Fruit fly (Drosophila melanogaster) whole organism, embryonic: ENCODE measurements around the gene CG10286.

Source experiments
- ATbp ChIP-seq: fragments of 200-800 bp; sonication (Bioruptor generic); optimal IDR thresholded peaks from 2 replicates; lab custom pipeline; 2017; ENCODE audit warnings: missing biosample characterization, mild to moderate bottlenecking, missing genetic modification characterization, missing genetic modification reagents
- B-H2 ChIP-seq: fragments of 200-800 bp; sonication (Bioruptor generic); optimal IDR thresholded peaks from 2 replicates; lab custom pipeline; 2018; ENCODE audit warnings: missing biosample characterization, mild to moderate bottlenecking, missing genetic modification characterization
- CG12391 ChIP-seq: fragments of 200-800 bp; sonication (Bioruptor generic); optimal IDR thresholded peaks from 3 replicates; lab custom pipeline; 2018; ENCODE audit warnings: missing biosample characterization, mild to moderate bottlenecking, missing genetic modification characterization, moderate library complexity
- CG13624 ChIP-seq: fragments of 200-800 bp; sonication (Bioruptor generic); optimal IDR thresholded peaks from 2 replicates; lab custom pipeline; 2016; ENCODE audit warnings: missing biosample characterization, missing genetic modification characterization
- CG13894 ChIP-seq: fragments of 200-800 bp; sonication (Bioruptor generic); optimal IDR thresholded peaks from 3 replicates; lab custom pipeline; 2018; ENCODE audit warnings: missing biosample characterization, mild to moderate bottlenecking, missing genetic modification characterization, moderate library complexity
- CG14710 ChIP-seq: fragments of 200-800 bp; sonication (Bioruptor generic); optimal IDR thresholded peaks from 3 replicates; lab custom pipeline; 2019; ENCODE audit warnings: missing biosample characterization, mild to moderate bottlenecking, missing genetic modification characterization, moderate library complexity
- CG14860 ChIP-seq: fragments of 200-800 bp; sonication (Bioruptor generic); IDR thresholded peaks from 3 replicates; pipeline ENCODE4 v1.3.6; 2022; ENCODE audit warnings: missing biosample characterization, missing genetic modification characterization; ENCODE audit not compliant: partially characterized antibody
- CG17359 ChIP-seq: fragments of 200-800 bp; sonication (Bioruptor generic); optimal IDR thresholded peaks from 3 replicates; lab custom pipeline; 2018; ENCODE audit warnings: missing biosample characterization, mild to moderate bottlenecking, missing genetic modification characterization, moderate library complexity
- CG17802 ChIP-seq: fragments of 200-800 bp; sonication (Bioruptor generic); optimal IDR thresholded peaks from 2 replicates; lab custom pipeline; 2018; ENCODE audit warnings: missing biosample characterization, mild to moderate bottlenecking, missing genetic modification characterization, moderate library complexity
- CG2120 ChIP-seq: fragments of 200-800 bp; sonication (Bioruptor generic); optimal IDR thresholded peaks from 3 replicates; lab custom pipeline; 2016; ENCODE audit warnings: missing biosample characterization, missing genetic modification characterization
- CG2129 ChIP-seq: fragments of 200-800 bp; sonication (Bioruptor generic); IDR thresholded peaks from 2 replicates; pipeline ENCODE4 v1.3.6; 2022; ENCODE audit warnings: missing biosample characterization, missing genetic modification characterization; ENCODE audit not compliant: partially characterized antibody
- CG30403 ChIP-seq: fragments of 200-800 bp; sonication (Bioruptor generic); optimal IDR thresholded peaks from 3 replicates; lab custom pipeline; 2016; ENCODE audit warnings: missing biosample characterization, missing genetic modification characterization
- CG32532 ChIP-seq: fragments of 200-800 bp; sonication (Bioruptor generic); IDR thresholded peaks from 2 replicates; pipeline ENCODE4 v1.3.6; 2022; ENCODE audit warnings: missing biosample characterization, missing genetic modification characterization
- CG33213 ChIP-seq: fragments of 200-800 bp; sonication (Bioruptor generic); optimal IDR thresholded peaks from 3 replicates; lab custom pipeline; 2016; ENCODE audit warnings: missing biosample characterization, missing genetic modification characterization
- CG34224 ChIP-seq: fragments of 200-800 bp; sonication (Bioruptor generic); IDR thresholded peaks from 3 replicates; pipeline ENCODE4 v1.3.6; 2022; ENCODE audit warnings: missing biosample characterization, missing genetic modification characterization; ENCODE audit not compliant: partially characterized antibody
- CG34422 ChIP-seq: fragments of 200-800 bp; sonication (Bioruptor generic); IDR thresholded peaks from 3 replicates; pipeline ENCODE4 v1.3.6; 2022; ENCODE audit warnings: missing biosample characterization, missing genetic modification characterization
- CG3995 ChIP-seq: fragments of 200-800 bp; sonication (Bioruptor generic); optimal IDR thresholded peaks from 3 replicates; lab custom pipeline; 2016; ENCODE audit warnings: missing biosample characterization, missing genetic modification characterization
- CG4707 ChIP-seq: fragments of 200-800 bp; sonication (Bioruptor generic); optimal IDR thresholded peaks from 2 replicates; lab custom pipeline; 2018; ENCODE audit warnings: missing biosample characterization, mild to moderate bottlenecking, missing genetic modification characterization, moderate library complexity
- CG5953 ChIP-seq: fragments of 200-800 bp; sonication (Bioruptor generic); IDR thresholded peaks from 2 replicates; pipeline ENCODE4 v1.3.6; 2022; ENCODE audit warnings: missing biosample characterization, missing genetic modification characterization
- CG7928 ChIP-seq: fragments of 200-800 bp; sonication (Bioruptor generic); optimal IDR thresholded peaks from 2 replicates; lab custom pipeline; 2017; ENCODE audit warnings: missing biosample characterization, mild to moderate bottlenecking, missing genetic modification characterization
- CG9797 ChIP-seq: fragments of 200-800 bp; sonication (Bioruptor generic); optimal IDR thresholded peaks from 3 replicates; lab custom pipeline; 2018; ENCODE audit warnings: missing biosample characterization, mild to moderate bottlenecking, missing genetic modification characterization
- Dp ChIP-seq: fragments of 200-800 bp; sonication (Bioruptor generic); optimal IDR thresholded peaks from 2 replicates; lab custom pipeline; 2018; ENCODE audit warnings: missing biosample characterization, mild to moderate bottlenecking, missing genetic modification characterization, moderate library complexity
- Dref ChIP-seq: fragments of 200-800 bp; sonication (Bioruptor generic); IDR thresholded peaks from 2 replicates; pipeline ENCODE4 v1.3.6; 2022; ENCODE audit warnings: missing biosample characterization, missing genetic modification characterization
- Ets97D ChIP-seq: fragments of 200-800 bp; sonication (Bioruptor generic); optimal IDR thresholded peaks from 3 replicates; lab custom pipeline; 2016; ENCODE audit warnings: missing biosample characterization, missing genetic modification characterization
- HLH4C ChIP-seq: fragments of 200-800 bp; sonication (Bioruptor generic); IDR thresholded peaks from 3 replicates; pipeline ENCODE4 v1.3.6; 2022; ENCODE audit warnings: missing biosample characterization, missing genetic modification characterization; ENCODE audit not compliant: partially characterized antibody
- Hr78 ChIP-seq, 2 experiments: fragments of 200-800 bp in 1 of 2; fragments of >200 bp in 1 of 2; sonication (Bioruptor generic) in 1 of 2; optimal IDR thresholded peaks; 2 replicates each; lab custom pipeline; 2017 to 2019; ENCODE audit warnings: missing biosample characterization in 2 of 2, missing genetic modification characterization in 2 of 2, mild to moderate bottlenecking in 1 of 2, moderate library complexity in 1 of 2
- Oaz ChIP-seq: fragments of 200-800 bp; sonication (Bioruptor generic); IDR thresholded peaks from 2 replicates; pipeline ENCODE4 v1.3.6; 2022; ENCODE audit warnings: missing biosample characterization, missing genetic modification characterization
- Sry-δ ChIP-seq: fragments of 200-800 bp; sonication (Bioruptor generic); optimal IDR thresholded peaks from 2 replicates; lab custom pipeline; 2016; ENCODE audit warnings: missing biosample characterization, missing genetic modification characterization
- Tbp ChIP-seq: fragments of >200 bp; optimal IDR thresholded peaks from 2 replicates; lab custom pipeline; 2018; ENCODE audit warnings: missing biosample characterization, missing genetic modification characterization
- YL-1 ChIP-seq: fragments of 200-800 bp; sonication (Bioruptor generic); optimal IDR thresholded peaks from 3 replicates; lab custom pipeline; 2017; ENCODE audit warnings: missing biosample characterization, mild to moderate bottlenecking, missing genetic modification characterization
- al ChIP-seq: fragments of 200-800 bp; sonication (Bioruptor generic); IDR thresholded peaks from 2 replicates; pipeline ENCODE4 v1.3.6; 2022; ENCODE audit warnings: missing biosample characterization, missing genetic modification characterization
- bcd ChIP-seq: fragments of 200-800 bp; sonication (Bioruptor generic); optimal IDR thresholded peaks from 2 replicates; lab custom pipeline; 2017; ENCODE audit warnings: missing biosample characterization, mild to moderate bottlenecking, missing genetic modification characterization
- bsh ChIP-seq, 2 experiments: fragments of 200-800 bp; sonication (Bioruptor generic); optimal IDR thresholded peaks; 2 replicates each; lab custom pipeline; 2017 to 2018; ENCODE audit warnings: mild to moderate bottlenecking in 2 of 2, missing biosample characterization in 2 of 2, missing genetic modification characterization in 2 of 2, moderate library complexity in 1 of 2
- corto ChIP-seq: fragments of 200-800 bp; sonication (Bioruptor generic); optimal IDR thresholded peaks from 2 replicates; lab custom pipeline; 2016; ENCODE audit warnings: missing biosample characterization, mild to moderate bottlenecking, missing genetic modification characterization, moderate library complexity
- cwo ChIP-seq: fragments of 200-800 bp; sonication (Bioruptor generic); optimal IDR thresholded peaks from 3 replicates; lab custom pipeline; 2017; ENCODE audit warnings: missing biosample characterization, missing genetic modification characterization, mild to moderate bottlenecking, moderate library complexity, missing genetic modification reagents
- fd96Cb ChIP-seq: fragments of 200-800 bp; sonication (Bioruptor generic); optimal IDR thresholded peaks from 2 replicates; lab custom pipeline; 2018; ENCODE audit warnings: missing biosample characterization, mild to moderate bottlenecking, missing genetic modification characterization, moderate library complexity
- gcm2 ChIP-seq: fragments of 200-800 bp; sonication (Bioruptor generic); optimal IDR thresholded peaks from 2 replicates; lab custom pipeline; 2016; ENCODE audit warnings: missing biosample characterization, missing genetic modification characterization
- grau ChIP-seq: fragments of 200-800 bp; optimal IDR thresholded peaks from 3 replicates; lab custom pipeline; 2019; ENCODE audit warnings: missing biosample characterization, mild to moderate bottlenecking, missing genetic modification characterization, moderate library complexity
- hbn ChIP-seq: fragments of 200-800 bp; sonication (Bioruptor generic); IDR thresholded peaks from 2 replicates; pipeline ENCODE4 v1.3.6; 2022; ENCODE audit warnings: missing biosample characterization, missing genetic modification characterization; ENCODE audit not compliant: partially characterized antibody
- hkb ChIP-seq, 2 experiments: fragments of 200-800 bp in 1 of 2; fragments of >200 bp in 1 of 2; sonication (Bioruptor generic) in 1 of 2; IDR thresholded peaks in 1 of 2; optimal IDR thresholded peaks in 1 of 2; 2 replicates each; pipeline versions ENCODE4 v1.3.6 to Lab custom; 2017 to 2022; ENCODE audit warnings: missing biosample characterization in 1 of 2, missing genetic modification characterization in 1 of 2
- kni ChIP-seq: fragments of 200-800 bp; sonication (Bioruptor generic); optimal IDR thresholded peaks from 3 replicates; lab custom pipeline; 2017; ENCODE audit warnings: mild to moderate bottlenecking, missing biosample characterization, missing genetic modification reagents, missing genetic modification characterization
- lilli ChIP-seq: fragments of 200-800 bp; sonication (Bioruptor generic); optimal IDR thresholded peaks from 3 replicates; lab custom pipeline; 2016; ENCODE audit warnings: missing biosample characterization, missing genetic modification characterization
- maf-S ChIP-seq: fragments of 200-800 bp; sonication (Bioruptor generic); optimal IDR thresholded peaks from 2 replicates; lab custom pipeline; 2016; ENCODE audit warnings: missing biosample characterization, missing genetic modification characterization
- nerfin-2 ChIP-seq: fragments of 200-800 bp; sonication (Bioruptor generic); IDR thresholded peaks from 2 replicates; pipeline ENCODE4 v1.3.6; 2022; ENCODE audit warnings: missing biosample characterization, missing genetic modification characterization; ENCODE audit not compliant: partially characterized antibody
- pzg ChIP-seq: fragments of 200-800 bp; sonication (Bioruptor generic); optimal IDR thresholded peaks from 3 replicates; lab custom pipeline; 2018; ENCODE audit warnings: missing biosample characterization, mild to moderate bottlenecking, missing genetic modification characterization, moderate library complexity
- repo ChIP-seq: fragments of 200-800 bp; sonication (Bioruptor generic); optimal IDR thresholded peaks from 2 replicates; lab custom pipeline; 2016; ENCODE audit warnings: missing biosample characterization, missing genetic modification characterization
- tap ChIP-seq: fragments of 200-800 bp; optimal IDR thresholded peaks from 3 replicates; lab custom pipeline; 2019; ENCODE audit warnings: missing biosample characterization, mild to moderate bottlenecking, missing genetic modification characterization, moderate library complexity
- tx ChIP-seq: fragments of 200-800 bp; sonication (Bioruptor generic); optimal IDR thresholded peaks from 2 replicates; lab custom pipeline; 2016; ENCODE audit warnings: missing biosample characterization, missing genetic modification characterization
- unpg ChIP-seq: fragments of 200-800 bp; sonication (Bioruptor generic); optimal IDR thresholded peaks from 3 replicates; lab custom pipeline; 2018; ENCODE audit warnings: missing biosample characterization, mild to moderate bottlenecking, missing genetic modification characterization, moderate library complexity

CG10286 gene

DNA sequence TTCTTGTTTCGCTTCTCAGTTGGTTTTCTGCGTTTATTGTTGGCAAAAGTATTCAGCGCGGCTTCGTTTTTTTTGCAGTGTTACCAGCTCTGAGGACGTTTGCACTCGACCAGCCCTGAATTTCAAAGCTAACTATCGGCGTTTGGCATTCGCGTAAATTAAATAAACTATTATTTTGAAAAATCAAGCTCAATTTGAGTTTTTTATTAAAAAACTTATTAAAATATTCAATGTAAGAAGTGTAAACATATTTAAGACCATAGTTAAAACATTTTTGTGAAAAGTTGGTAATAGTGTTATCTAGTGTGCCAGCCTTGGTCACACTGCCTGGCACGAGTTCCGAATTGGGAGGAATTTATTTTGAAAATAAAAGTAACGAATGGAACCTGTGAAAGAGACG, 23.0 kb upstream of the CG10286 start, which contains the start of the genes SmD2 and CG18048 (continued):
- no peak for TF ChIP-seq ATbp (GFP tag; lab: Kevin White, UChicago)
- peak; percentile 44 for TF ChIP-seq CG12391 (tag; lab: Kevin White, UChicago)
- no peak for TF ChIP-seq tap (tag; lab: Kevin White, UChicago)
- peak; percentile 4 for TF ChIP-seq CG33213 (GFP tag; lab: Kevin White, UChicago)
- peak; percentile 33 for TF ChIP-seq grau (tag; lab: Kevin White, UChicago)
- TF ChIP-seq bcd (GFP tag; lab: Kevin White, UChicago): peak; percentile 12
- peak; percentile 56 for TF ChIP-seq Dp (GFP tag; lab: Kevin White, UChicago)
- TF ChIP-seq CG3995 (GFP tag; lab: Kevin White, UChicago): peak; percentile 70
- TF ChIP-seq CG30403 (GFP tag; lab: Kevin White, UChicago): peak; percentile 24
- no peak for TF ChIP-seq fd96Cb
- TF ChIP-seq nerfin-2 (GFP tag; lab: Robert Waterston, UW): peak; percentile 54; the same call in 1 of the 2 replicates
- no peak for TF ChIP-seq lilli (GFP tag; lab: Kevin White, UChicago)
- no peak for TF ChIP-seq corto (GFP tag; lab: Kevin White, UChicago)
- TF ChIP-seq unpg: no peak
- TF ChIP-seq CG13894 (tag; lab: Kevin White, UChicago): no peak
- TF ChIP-seq YL-1 (GFP tag; lab: Kevin White, UChicago): peak; percentile 82
- TF ChIP-seq CG34422 (GFP tag; lab: Robert Waterston, UW): 0 out of 3 replicates have a peak, but pooled peaks have one; percentile 51
- TF ChIP-seq pzg (GFP tag; lab: Kevin White, UChicago): peak; percentile 69
- TF ChIP-seq CG7928 (GFP tag; lab: Kevin White, UChicago): peak; percentile 93
- TF ChIP-seq Oaz (GFP tag; lab: Robert Waterston, UW): no peak
- peak; percentile 54 for TF ChIP-seq CG2129
- peak; percentile 67 for TF ChIP-seq Ets97D (GFP tag; lab: Kevin White, UChicago)
- TF ChIP-seq hbn (GFP tag; lab: Robert Waterston, UW): peak; percentile 65
- TF ChIP-seq CG34224 (GFP tag; lab: Robert Waterston, UW): peak; percentile 66; the same call in 2 of the 3 replicates
- TF ChIP-seq tx (GFP tag; lab: Kevin White, UChicago): no peak
- TF ChIP-seq hkb (optimal IDR thresholded peaks at IDR 0.05; lab: Kevin White, UChicago): peak; percentile 43
- TF ChIP-seq hkb (GFP tag; IDR thresholded peaks at IDR 0.05; lab: Robert Waterston, UW): no peak
- peak; percentile 14 for TF ChIP-seq CG2120
- no peak for TF ChIP-seq bsh (GFP tag; optimal IDR thresholded peaks at IDR 0.05; lab: Kevin White, UChicago)
- TF ChIP-seq CG17359 (tag; lab: Kevin White, UChicago): no peak
- no peak for TF ChIP-seq repo (GFP tag; lab: Kevin White, UChicago)
- TF ChIP-seq maf-S (GFP tag; lab: Kevin White, UChicago): no peak
- no peak for TF ChIP-seq kni (GFP tag; lab: Kevin White, UChicago)
- TF ChIP-seq Sry-δ (GFP tag; lab: Kevin White, UChicago): peak; percentile 72
- TF ChIP-seq CG5953 (GFP tag; lab: Robert Waterston, UW): no peak
- no peak for TF ChIP-seq CG32532
- no peak for TF ChIP-seq CG4707 (GFP tag; lab: Kevin White, UChicago)
- TF ChIP-seq B-H2 (GFP tag; lab: Kevin White, UChicago): no peak
- TF ChIP-seq gcm2 (GFP tag; lab: Kevin White, UChicago): no peak
- peak; percentile 72 for TF ChIP-seq HLH4C (GFP tag; lab: Robert Waterston, UW)
- TF ChIP-seq Dref: peak; percentile 31
- 0 out of 3 replicates have a peak, but pooled peaks have one; percentile 52 for TF ChIP-seq CG14860 (GFP tag; lab: Robert Waterston, UW)
- TF ChIP-seq Tbp (GFP tag; lab: Kevin White, UChicago): no peak
- peak; percentile 88 for TF ChIP-seq CG9797 (GFP tag; lab: Kevin White, UChicago)
- peak; percentile 78 for TF ChIP-seq CG14710 (tag; lab: Kevin White, UChicago)
- no peak for TF ChIP-seq al (GFP tag; lab: Robert Waterston, UW)
- TF ChIP-seq CG13624 (GFP tag; lab: Kevin White, UChicago): no peak
- TF ChIP-seq cwo (GFP tag; lab: Kevin White, UChicago): no peak
- no peak for TF ChIP-seq Hr78 (GFP tag; optimal IDR thresholded peaks at IDR 0.05; lab: Kevin White, UChicago)
- TF ChIP-seq CG17802 (tag; lab: Kevin White, UChicago): no peak
